Worm (Caenorhabditis elegans) whole organism, L4 larva: ENCODE measurements around the gene sdn-1.

Experiments
- F26F4.8 ChIP-seq: fragments of 200-800 bp; sonication (Bioruptor generic); conservative IDR thresholded peaks from 2 replicates; pipeline ENCODE4 v1.3.6; 2022; ENCODE audit warnings: missing genetic modification characterization, missing compliant biosample characterization
- F44E2.7 ChIP-seq: fragments of 200-800 bp; sonication (Bioruptor generic); IDR thresholded peaks from 2 replicates; pipeline ENCODE4 v2.1.2; 2022; ENCODE audit warnings: missing genetic modification characterization, missing compliant biosample characterization
- Y48G9A.11 ChIP-seq: fragments of 200-800 bp; sonication (Bioruptor generic); IDR thresholded peaks from 2 replicates; pipeline ENCODE4 v1.3.6; 2022; ENCODE audit warnings: missing genetic modification reagents, missing genetic modification characterization, missing compliant biosample characterization
- Y5F2A.4 ChIP-seq: fragments of 200-800 bp; sonication (Bioruptor generic); optimal IDR thresholded peaks from 2 replicates; lab custom pipeline; 2018; ENCODE audit warnings: mild to moderate bottlenecking, missing genetic modification characterization, missing compliant biosample characterization
- ceh-20 ChIP-seq: fragments of 200-800 bp; sonication (Bioruptor generic); IDR thresholded peaks from 2 replicates; pipeline ENCODE4 v1.3.6; 2022; ENCODE audit warnings: missing genetic modification reagents, missing genetic modification characterization, missing compliant biosample characterization
- cey-2 ChIP-seq: sonication (generic microtip); optimal IDR thresholded peaks from 3 replicates; lab custom pipeline; 2017; ENCODE audit warnings: missing genetic modification characterization, mild to moderate bottlenecking, missing compliant biosample characterization, antibody characterized with exemption, borderline replicate concordance; ENCODE audit not compliant: insufficient read depth
- ctbp-1 ChIP-seq: fragments of 200-800 bp; sonication (Bioruptor generic); IDR thresholded peaks from 2 replicates; pipeline ENCODE4 v1.3.6; 2022; ENCODE audit warnings: missing genetic modification reagents, missing genetic modification characterization, missing compliant biosample characterization
- daf-19 ChIP-seq: fragments of 200-800 bp; sonication (Bioruptor generic); conservative IDR thresholded peaks from 2 replicates; pipeline ENCODE4 v1.3.6; 2022; ENCODE audit warnings: missing genetic modification characterization, missing compliant biosample characterization
- dmd-6 ChIP-seq: fragments of 200-800 bp; sonication (Bioruptor generic); IDR thresholded peaks from 2 replicates; pipeline ENCODE4 v1.3.6; 2022; ENCODE audit warnings: missing genetic modification reagents, missing genetic modification characterization, missing compliant biosample characterization
- dmd-9 ChIP-seq: fragments of 200-800 bp; sonication (Bioruptor generic); IDR thresholded peaks from 2 replicates; pipeline ENCODE4 v1.3.6; 2022; ENCODE audit warnings: missing genetic modification reagents, missing genetic modification characterization, missing compliant biosample characterization
- duxl-1 ChIP-seq: sonication (generic microtip); optimal IDR thresholded peaks from 2 replicates; lab custom pipeline; 2016; ENCODE audit warnings: mild to moderate bottlenecking, missing genetic modification characterization, moderate library complexity, missing compliant biosample characterization; ENCODE audit not compliant: poor library complexity
- dve-1 ChIP-seq: sonication (generic microtip); optimal IDR thresholded peaks from 2 replicates; lab custom pipeline; 2017; ENCODE audit warnings: antibody characterized with exemption, mild to moderate bottlenecking, missing genetic modification characterization, missing compliant biosample characterization; ENCODE audit not compliant: insufficient read depth
- fos-1 ChIP-seq: fragments of 150-350 bp; optimal IDR thresholded peaks from 2 replicates; lab custom pipeline; 2014; ENCODE audit warnings: missing biosample characterization, missing genetic modification characterization
- hlh-30 ChIP-seq: sonication (generic microtip); optimal IDR thresholded peaks from 2 replicates; lab custom pipeline; 2017; ENCODE audit warnings: antibody characterized with exemption, mild to moderate bottlenecking, missing genetic modification characterization, missing compliant biosample characterization; ENCODE audit not compliant: insufficient read depth
- lin-1 ChIP-seq: fragments of 200-800 bp; sonication (Bioruptor generic); IDR thresholded peaks from 2 replicates; pipeline ENCODE4 v1.3.6; 2022; ENCODE audit warnings: missing genetic modification reagents, missing genetic modification characterization, missing compliant biosample characterization
- lin-13 ChIP-seq: fragments of 150-350 bp; optimal IDR thresholded peaks from 2 replicates; lab custom pipeline; 2014; ENCODE audit warnings: missing biosample characterization, missing genetic modification reagents, missing genetic modification characterization
- lsy-2 ChIP-seq, 2 experiments: fragments of 150-350 bp in 1 of 2; sonication (generic microtip) in 1 of 2; optimal IDR thresholded peaks; 2 replicates each; lab custom pipeline; 2014 to 2017; ENCODE audit warnings: missing biosample characterization in 2 of 2, missing genetic modification characterization in 2 of 2
- madf-5 ChIP-seq, 2 experiments: fragments of 200-800 bp; sonication (Bioruptor generic); IDR thresholded peaks; 2 replicates each; pipeline ENCODE4 v1.3.6; 2022; ENCODE audit warnings: missing compliant biosample characterization in 2 of 2, missing genetic modification characterization in 2 of 2
- mep-1 ChIP-seq: fragments of 150-350 bp; sonication (generic microtip); optimal IDR thresholded peaks from 3 replicates; lab custom pipeline; 2014; ENCODE audit warnings: missing biosample characterization, missing genetic modification characterization
- mxl-2 ChIP-seq: fragments of 200-800 bp; sonication (Bioruptor generic); conservative IDR thresholded peaks from 2 replicates; pipeline ENCODE4 v1.3.6; 2022; ENCODE audit warnings: missing genetic modification reagents, missing genetic modification characterization, missing compliant biosample characterization
- mxl-3 ChIP-seq: fragments of 200-800 bp; sonication (Bioruptor generic); optimal IDR thresholded peaks from 2 replicates; lab custom pipeline; 2018; ENCODE audit warnings: mild to moderate bottlenecking, missing genetic modification characterization, missing compliant biosample characterization
- nhr-11 ChIP-seq: fragments of 150-350 bp; optimal IDR thresholded peaks from 2 replicates; lab custom pipeline; 2014; ENCODE audit warnings: missing biosample characterization, missing genetic modification characterization
- nhr-28 ChIP-seq: fragments of 150-350 bp; optimal IDR thresholded peaks from 2 replicates; lab custom pipeline; 2014; ENCODE audit warnings: missing biosample characterization, missing genetic modification characterization
- nhr-41 ChIP-seq: fragments of 200-800 bp; sonication (Bioruptor generic); IDR thresholded peaks from 2 replicates; pipeline ENCODE4 v1.3.6; 2022; ENCODE audit warnings: missing genetic modification reagents, missing genetic modification characterization, missing compliant biosample characterization
- nhr-42 ChIP-seq: fragments of 200-800 bp; sonication (Bioruptor generic); IDR thresholded peaks from 2 replicates; pipeline ENCODE4 v1.3.6; 2022; ENCODE audit warnings: missing genetic modification characterization, missing compliant biosample characterization
- nhr-48 ChIP-seq: sonication (generic microtip); optimal IDR thresholded peaks from 2 replicates; lab custom pipeline; 2016; ENCODE audit warnings: mild to moderate bottlenecking, missing genetic modification characterization, missing compliant biosample characterization
- nhr-76 ChIP-seq: fragments of 150-350 bp; optimal IDR thresholded peaks from 2 replicates; lab custom pipeline; 2014; ENCODE audit warnings: missing biosample characterization, missing genetic modification characterization
- pha-4 ChIP-seq, 2 experiments: fragments of 150-350 bp in 1 of 2; fragments of 200-800 bp in 1 of 2; sonication (Bioruptor generic) in 1 of 2; IDR thresholded peaks in 1 of 2; optimal IDR thresholded peaks in 1 of 2; 2 replicates each; pipeline versions ENCODE4 v1.3.6 to Lab custom; 2014 to 2022; ENCODE audit warnings: missing genetic modification characterization in 2 of 2, missing genetic modification reagents in 2 of 2, missing biosample characterization in 1 of 2, missing compliant biosample characterization in 1 of 2
- php-3 ChIP-seq: fragments of 200-800 bp; sonication (Bioruptor generic); IDR thresholded peaks from 2 replicates; pipeline ENCODE4 v1.3.6; 2022; ENCODE audit warnings: missing genetic modification reagents, missing genetic modification characterization, missing compliant biosample characterization
- pqm-1 ChIP-seq: sonication (generic microtip); optimal IDR thresholded peaks from 2 replicates; lab custom pipeline; 2017; ENCODE audit warnings: missing biosample characterization, missing genetic modification characterization
- saeg-2 ChIP-seq: fragments of 200-800 bp; sonication (Bioruptor generic); IDR thresholded peaks from 2 replicates; pipeline ENCODE4 v1.3.6; 2022; ENCODE audit warnings: missing genetic modification reagents, missing genetic modification characterization, missing compliant biosample characterization
- tra-1 ChIP-seq: fragments of 200-800 bp; sonication (Bioruptor generic); IDR thresholded peaks from 2 replicates; pipeline ENCODE4 v1.3.6; 2022; ENCODE audit warnings: missing genetic modification reagents, missing genetic modification characterization, missing compliant biosample characterization
- unc-130 ChIP-seq: sonication (generic microtip); optimal IDR thresholded peaks from 2 replicates; lab custom pipeline; 2016; ENCODE audit warnings: missing genetic modification reagents, missing genetic modification characterization, missing compliant biosample characterization
- unc-62 ChIP-seq, 3 experiments: fragments of 150-350 bp in 1 of 3; sonication (generic microtip); optimal IDR thresholded peaks in 2 of 3; peaks in 1 of 3; 1 replicate in 1 of 3; 2 replicates in 2 of 3; lab custom pipeline; 2014 to 2017; ENCODE audit warnings: missing biosample characterization in 3 of 3, missing genetic modification characterization in 3 of 3, missing genetic modification reagents in 3 of 3, missing genotype in 1 of 3
- vab-7 ChIP-seq: fragments of 200-800 bp; sonication (Bioruptor generic); IDR thresholded peaks from 2 replicates; pipeline ENCODE4 v1.3.6; 2022; ENCODE audit warnings: missing genetic modification reagents, missing genetic modification characterization, missing compliant biosample characterization
- zip-11 ChIP-seq: fragments of 200-800 bp; sonication (Bioruptor generic); IDR thresholded peaks from 2 replicates; pipeline ENCODE4 v1.3.6; 2022; ENCODE audit warnings: missing genetic modification characterization, missing compliant biosample characterization
- zip-2 ChIP-seq: fragments of 150-350 bp; optimal IDR thresholded peaks from 2 replicates; lab custom pipeline; 2014; ENCODE audit warnings: missing biosample characterization, missing genetic modification characterization
- ztf-11 ChIP-seq: fragments of 150-350 bp; optimal IDR thresholded peaks from 2 replicates; lab custom pipeline; 2014; ENCODE audit warnings: missing biosample characterization, missing genetic modification characterization

Gene sdn-1

ce11 chrX:10612355-10612754 is 19.2 kb upstream of the sdn-1 start:
- peak in 1 of 2 experiments; percentile 61 for TF ChIP-seq unc-62 (GFP tag; optimal IDR thresholded peaks at IDR 0.05 in 1 of 2; lab: Kevin White, UChicago)
- no peak for TF ChIP-seq unc-62 (tag; optimal IDR thresholded peaks at IDR 0.05; lab: Kevin White, UChicago)
- no peak for TF ChIP-seq ctbp-1 (GFP tag; lab: Robert Waterston, UW)

- TF ChIP-seq zip-11 (GFP tag; lab: Robert Waterston, UW) (no peak), unc-62 (GFP tag; optimal IDR thresholded peaks at IDR 0.05 in 1 of 2; lab: Kevin White, UChicago) (peak in 1 of 2 experiments; percentile 92), unc-62 (tag; optimal IDR thresholded peaks at IDR 0.05; lab: Kevin White, UChicago) (no peak)
Observed at ce11 chrX:10609878-10610277, 16.7 kb upstream of the sdn-1 start.

ce11 chrX:10604386-10604785 is 11.3 kb upstream of the sdn-1 start, which contains the start of gene flp-19:
Gene flp-19 (plus strand): TSS chrX:10604686.
- TF ChIP-seq nhr-42, result no peak
- TF ChIP-seq fos-1 (tag; lab: Kevin White, UChicago), result no peak
- TF ChIP-seq F44E2.7 (GFP tag; lab: Robert Waterston, UW), result no peak
- no peak for TF ChIP-seq mxl-2 (GFP tag; lab: Robert Waterston, UW)
- TF ChIP-seq dmd-9, result no peak
- no peak for TF ChIP-seq dve-1 (tag; lab: Kevin White, UChicago)
- no peak for TF ChIP-seq daf-19
- no peak for TF ChIP-seq nhr-48 (tag; lab: Kevin White, UChicago)
- no peak for TF ChIP-seq nhr-11
- TF ChIP-seq ceh-20 (GFP tag; lab: Robert Waterston, UW), result no peak
- no peak for TF ChIP-seq mep-1 (tag; lab: Kevin White, UChicago)
- no peak for TF ChIP-seq lsy-2 (tag; optimal IDR thresholded peaks at IDR 0.05; lab: Kevin White, UChicago)
- no peak for TF ChIP-seq nhr-76 (tag; lab: Kevin White, UChicago)
- TF ChIP-seq madf-5 (GFP tag; IDR thresholded peaks at IDR 0.05; lab: Robert Waterston, UW), result no peak
- TF ChIP-seq cey-2 (tag; lab: Kevin White, UChicago), result no peak
- no peak for TF ChIP-seq duxl-1
- no peak for TF ChIP-seq zip-2 (tag; lab: Kevin White, UChicago)
- TF ChIP-seq pha-4 (GFP tag; IDR thresholded peaks at IDR 0.05; lab: Robert Waterston, UW), result no peak
- TF ChIP-seq pha-4 (tag; optimal IDR thresholded peaks at IDR 0.05; lab: Kevin White, UChicago), result no peak
- TF ChIP-seq ztf-11, result no peak
- TF ChIP-seq, all 104 proteins: peak for 0

ce11 chrX:10599719-10600155 is 6.6 kb upstream of the sdn-1 start:
- TF ChIP-seq dve-1 (tag; lab: Kevin White, UChicago) (peak; percentile 2), unc-130 (no peak), unc-62 (GFP tag; optimal IDR thresholded peaks at IDR 0.05 in 1 of 2; lab: Kevin White, UChicago) (peak in 1 of 2 experiments; percentile 99), unc-62 (tag; optimal IDR thresholded peaks at IDR 0.05; lab: Kevin White, UChicago) (no peak), hlh-30 (peak; percentile 33), saeg-2 (GFP tag; lab: Robert Waterston, UW) (no peak), php-3 (GFP tag; lab: Robert Waterston, UW) (0 out of 2 replicates have a peak, but pooled peaks have one; percentile 47), F26F4.8 (GFP tag; lab: Robert Waterston, UW) (no peak), tra-1 (GFP tag; lab: Robert Waterston, UW) (0 out of 2 replicates have a peak, but pooled peaks have one; percentile 36), pqm-1 (peak; percentile 14), dmd-9 (no peak), dmd-6 (GFP tag; lab: Robert Waterston, UW) (0 out of 2 replicates have a peak, but pooled peaks have one; percentile 32), duxl-1 (no peak), mep-1 (tag; lab: Kevin White, UChicago) (peak; percentile 1), Y48G9A.11 (no peak), vab-7 (GFP tag; lab: Robert Waterston, UW) (no peak), nhr-28 (peak; percentile 24), nhr-11 (no peak), Y5F2A.4 (GFP tag; lab: Kevin White, UChicago) (no peak), lin-13 (GFP tag; lab: Kevin White, UChicago) (no peak), nhr-41 (GFP tag; lab: Robert Waterston, UW) (no peak), mxl-3 (GFP tag; lab: Kevin White, UChicago) (peak; percentile 0), lin-1 (GFP tag; lab: Robert Waterston, UW) (no peak)
